Fruit fly (Drosophila melanogaster) whole organism, wandering third instar larva: ENCODE data around the gene RpS10b.

Experiments
- Abd-B ChIP-seq: fragments of >200 bp; optimal IDR thresholded peaks from 2 replicates; lab custom pipeline; 2017; ENCODE audit warnings: missing biosample characterization, missing genetic modification characterization
- CG32264 ChIP-seq: fragments of 200-800 bp; sonication (Bioruptor generic); optimal IDR thresholded peaks from 2 replicates; lab custom pipeline; 2016; ENCODE audit warnings: missing biosample characterization, missing genetic modification characterization
- CG9705 ChIP-seq: fragments of 200-800 bp; sonication (Bioruptor generic); optimal IDR thresholded peaks from 2 replicates; lab custom pipeline; 2018; ENCODE audit warnings: missing biosample characterization, mild to moderate bottlenecking, missing genetic modification characterization
- CrebA ChIP-seq: fragments of 200-800 bp; sonication (Bioruptor generic); optimal IDR thresholded peaks from 2 replicates; lab custom pipeline; 2016; ENCODE audit warnings: missing biosample characterization, mild to moderate bottlenecking, missing genetic modification characterization, borderline replicate concordance
- Dfd ChIP-seq: fragments of >200 bp; optimal IDR thresholded peaks from 2 replicates; lab custom pipeline; 2017; ENCODE audit warnings: missing biosample characterization, missing genetic modification characterization
- Dif ChIP-seq: fragments of 200-275, 200-300 bp; sonication (Bioruptor generic); optimal IDR thresholded peaks from 2 replicates; lab custom pipeline; 2018; ENCODE audit warnings: missing biosample characterization, missing genetic modification characterization; ENCODE audit not compliant: partially characterized antibody
- GATAd ChIP-seq: sonication (Bioruptor generic); optimal IDR thresholded peaks from 2 replicates; lab custom pipeline; 2016; ENCODE audit warnings: missing biosample characterization, missing genetic modification characterization
- HLH106 ChIP-seq: fragments of 200-800 bp; optimal IDR thresholded peaks from 3 replicates; lab custom pipeline; 2019; ENCODE audit warnings: missing biosample characterization, mild to moderate bottlenecking, missing genetic modification characterization, moderate library complexity
- Hnf4 ChIP-seq: fragments of 200-800 bp; sonication (Bioruptor generic); optimal IDR thresholded peaks from 2 replicates; lab custom pipeline; 2016; ENCODE audit warnings: missing biosample characterization, mild to moderate bottlenecking, missing genetic modification characterization
- Hr78 ChIP-seq: fragments of >200 bp; optimal IDR thresholded peaks from 2 replicates; lab custom pipeline; 2017; ENCODE audit warnings: missing biosample characterization, missing genetic modification characterization
- Hr83 ChIP-seq: fragments of 200-300 bp; sonication (Bioruptor generic); optimal IDR thresholded peaks from 2 replicates; lab custom pipeline; 2016; ENCODE audit warnings: missing biosample characterization, mild to moderate bottlenecking, missing genetic modification characterization, moderate library complexity; ENCODE audit not compliant: poor library complexity, severe bottlenecking
- Jra ChIP-seq: sonication (Bioruptor generic); optimal IDR thresholded peaks from 2 replicates; lab custom pipeline; 2016; ENCODE audit warnings: missing biosample characterization, missing genetic modification characterization
- Mio ChIP-seq: sonication (Bioruptor generic); optimal IDR thresholded peaks from 2 replicates; lab custom pipeline; 2016; ENCODE audit warnings: missing biosample characterization, missing genetic modification characterization
- Myc ChIP-seq: fragments of >200 bp; optimal IDR thresholded peaks from 2 replicates; lab custom pipeline; 2017
- N ChIP-seq: fragments of >200 bp; optimal IDR thresholded peaks from 2 replicates; lab custom pipeline; 2018; ENCODE audit warnings: missing biosample characterization, missing external identifiers, missing genetic modification characterization
- OdsH ChIP-seq: fragments of 200-800 bp; sonication (Bioruptor generic); optimal IDR thresholded peaks from 2 replicates; lab custom pipeline; 2016; ENCODE audit warnings: missing biosample characterization, mild to moderate bottlenecking, missing genetic modification characterization
- Rel ChIP-seq, 2 experiments: fragments of 200-800 bp; sonication (Bioruptor generic) in 1 of 2; optimal IDR thresholded peaks; 2 replicates in 1 of 2; 3 replicates in 1 of 2; lab custom pipeline; 2016 to 2019; ENCODE audit warnings: mild to moderate bottlenecking in 2 of 2, missing biosample characterization in 2 of 2, missing genetic modification characterization in 2 of 2, moderate library complexity in 1 of 2
- Sp1 ChIP-seq: fragments of 200-800 bp; sonication (Bioruptor generic); optimal IDR thresholded peaks from 3 replicates; lab custom pipeline; 2019; ENCODE audit warnings: missing biosample characterization, mild to moderate bottlenecking, missing genetic modification characterization, moderate library complexity
- Vsx2 ChIP-seq: fragments of 200-300, 225-300 bp; sonication (Bioruptor generic); optimal IDR thresholded peaks from 2 replicates; lab custom pipeline; 2018; ENCODE audit warnings: missing biosample characterization, missing genetic modification characterization; ENCODE audit not compliant: partially characterized antibody
- br ChIP-seq: fragments of 200-800 bp; sonication (Bioruptor generic); optimal IDR thresholded peaks from 2 replicates; lab custom pipeline; 2016; ENCODE audit warnings: missing biosample characterization, missing genetic modification characterization
- brk ChIP-seq: fragments of 200-800 bp; sonication (Bioruptor generic); optimal IDR thresholded peaks from 2 replicates; lab custom pipeline; 2016; ENCODE audit warnings: missing biosample characterization, mild to moderate bottlenecking, missing genetic modification characterization
- dl ChIP-seq, 2 experiments: fragments of 175-275, 200-275 bp in 1 of 2; fragments of 200-275 bp in 1 of 2; sonication (Bioruptor generic); optimal IDR thresholded peaks; lab custom pipeline; 2018; ENCODE audit warnings: mild to moderate bottlenecking in 2 of 2, missing biosample characterization in 2 of 2, missing genetic modification characterization in 2 of 2, moderate library complexity in 2 of 2; ENCODE audit not compliant: partially characterized antibody in 2 of 2, insufficient read depth in 1 of 2
- dmrt93B ChIP-seq: fragments of 200-800 bp; sonication (Bioruptor generic); optimal IDR thresholded peaks from 2 replicates; lab custom pipeline; 2018; ENCODE audit warnings: missing biosample characterization, mild to moderate bottlenecking, missing genetic modification characterization
- dsf ChIP-seq: sonication (Bioruptor generic); optimal IDR thresholded peaks from 2 replicates; lab custom pipeline; 2016; ENCODE audit warnings: missing biosample characterization, missing genetic modification characterization, borderline replicate concordance
- ey ChIP-seq: fragments of 200-800 bp; sonication (Bioruptor generic); optimal IDR thresholded peaks from 2 replicates; lab custom pipeline; 2016; ENCODE audit warnings: missing biosample characterization, missing genetic modification characterization
- foxo ChIP-seq, 2 experiments: fragments of 200-800 bp; sonication (Bioruptor generic); optimal IDR thresholded peaks; 2 replicates in 1 of 2; 3 replicates in 1 of 2; lab custom pipeline; 2016 to 2017; ENCODE audit warnings: missing biosample characterization in 2 of 2, missing genetic modification characterization in 2 of 2
- fru ChIP-seq: fragments of 200-800 bp; sonication (Bioruptor generic); optimal IDR thresholded peaks from 3 replicates; lab custom pipeline; 2016; ENCODE audit warnings: missing biosample characterization, mild to moderate bottlenecking, missing genetic modification characterization
- h ChIP-seq: fragments of 200-800 bp; sonication (Bioruptor generic); optimal IDR thresholded peaks from 3 replicates; lab custom pipeline; 2016; ENCODE audit warnings: missing biosample characterization, mild to moderate bottlenecking, missing genetic modification characterization
- jim ChIP-seq: fragments of 175-275, 200-325 bp; sonication (Bioruptor generic); optimal IDR thresholded peaks from 2 replicates; lab custom pipeline; 2016; ENCODE audit warnings: missing biosample characterization, mild to moderate bottlenecking, missing genetic modification characterization
- lola ChIP-seq: fragments of >200 bp; optimal IDR thresholded peaks from 2 replicates; lab custom pipeline; 2017; ENCODE audit warnings: missing biosample characterization, missing genetic modification characterization
- pan ChIP-seq: fragments of >200 bp; optimal IDR thresholded peaks from 2 replicates; lab custom pipeline; 2017
- psq ChIP-seq: fragments of 200-800 bp; sonication (Bioruptor generic); optimal IDR thresholded peaks from 3 replicates; lab custom pipeline; 2017; ENCODE audit warnings: missing biosample characterization, mild to moderate bottlenecking, missing genetic modification characterization, moderate library complexity
- rgr ChIP-seq: fragments of 200-800 bp; sonication (Bioruptor generic); optimal IDR thresholded peaks from 3 replicates; lab custom pipeline; 2016; ENCODE audit warnings: missing biosample characterization, mild to moderate bottlenecking, missing genetic modification characterization
- sage ChIP-seq: fragments of 200-800 bp; sonication (Bioruptor generic); optimal IDR thresholded peaks from 2 replicates; lab custom pipeline; 2016; ENCODE audit warnings: missing biosample characterization, mild to moderate bottlenecking, missing genetic modification characterization
- sv ChIP-seq: fragments of 200-800 bp; sonication (Bioruptor generic); optimal IDR thresholded peaks from 3 replicates; lab custom pipeline; 2016; ENCODE audit warnings: missing biosample characterization, missing genetic modification characterization
- tai ChIP-seq: sonication (Bioruptor generic); optimal IDR thresholded peaks from 2 replicates; lab custom pipeline; 2016; ENCODE audit warnings: missing biosample characterization, missing genetic modification characterization
- usp ChIP-seq: fragments of >200 bp; optimal IDR thresholded peaks from 2 replicates; lab custom pipeline; 2017; ENCODE audit warnings: missing biosample characterization, missing genetic modification characterization
- woc ChIP-seq: sonication (Bioruptor generic); optimal IDR thresholded peaks from 2 replicates; lab custom pipeline; 2016; ENCODE audit warnings: missing biosample characterization, mild to moderate bottlenecking, missing genetic modification characterization

Gene RpS10b

dm6 chrX:19625405-19625804 is 27.6 kb downstream of the RpS10b start, which contains the start of gene CG14212:
TSS of gene CG14212 (plus strand) at chrX:19625705.
- TF ChIP-seq Hr78 (GFP tag; lab: Kevin White, UChicago) (no peak), Rel (GFP tag; optimal IDR thresholded peaks at IDR 0.05; lab: Kevin White, UChicago) (no peak), Rel (tag; optimal IDR thresholded peaks at IDR 0.05; lab: Kevin White, UChicago) (no peak), dl (GFP tag; optimal IDR thresholded peaks at IDR 0.05; lab: Kevin White, UChicago; ENCODE audit: insufficient read depth in 1 of 2, partially characterized antibody in 2 of 2) (no peak), tai (GFP tag; lab: Kevin White, UChicago) (no peak), psq (GFP tag; lab: Kevin White, UChicago) (no peak), CG32264 (GFP tag; lab: Kevin White, UChicago) (no peak), lola (GFP tag; lab: Kevin White, UChicago) (no peak), Abd-B (no peak)
- TF ChIP-seq, all 38 proteins: peak for 0

- TF ChIP-seq fru (GFP tag; lab: Kevin White, UChicago) (peak; percentile 42), psq (GFP tag; lab: Kevin White, UChicago) (peak; percentile 33), Hr83 (GFP tag; lab: Kevin White, UChicago) (no peak), Dif (GFP tag; lab: Kevin White, UChicago) (peak; percentile 91), Sp1 (peak; percentile 4), Hr78 (GFP tag; lab: Kevin White, UChicago) (no peak), dl (GFP tag; optimal IDR thresholded peaks at IDR 0.05; lab: Kevin White, UChicago; ENCODE audit: insufficient read depth in 1 of 2, partially characterized antibody in 2 of 2) (peak in 1 of 2 experiments; percentile 76), Hnf4 (GFP tag; lab: Kevin White, UChicago) (no peak), N (GFP tag; lab: Kevin White, UChicago) (peak; percentile 83)
These were observed 33.6 kb downstream of the RpS10b start for dm6 chrX:19631365-19631832.

- TF ChIP-seq usp (GFP tag; lab: Kevin White, UChicago) (no peak), foxo (GFP tag; optimal IDR thresholded peaks at IDR 0.05; lab: Kevin White, UChicago) (peak in 1 of 2 experiments; percentile 21), br (GFP tag; lab: Kevin White, UChicago) (peak; percentile 13), lola (GFP tag; lab: Kevin White, UChicago) (no peak), CG32264 (GFP tag; lab: Kevin White, UChicago) (no peak), CrebA (no peak), Myc (peak; percentile 52), rgr (peak; percentile 33), Hr83 (GFP tag; lab: Kevin White, UChicago) (no peak), Jra (GFP tag; lab: Kevin White, UChicago) (no peak), fru (GFP tag; lab: Kevin White, UChicago) (peak; percentile 27), brk (GFP tag; lab: Kevin White, UChicago) (no peak), Dfd (no peak), Hr78 (GFP tag; lab: Kevin White, UChicago) (no peak), GATAd (GFP tag; lab: Kevin White, UChicago) (no peak), Abd-B (no peak), jim (GFP tag; lab: Kevin White, UChicago) (no peak), dsf (GFP tag; lab: Kevin White, UChicago) (no peak), dmrt93B (GFP tag; lab: Kevin White, UChicago) (no peak), Sp1 (peak; percentile 16), Vsx2 (GFP tag; lab: Kevin White, UChicago) (no peak), ey (GFP tag; lab: Kevin White, UChicago) (no peak), tai (GFP tag; lab: Kevin White, UChicago) (no peak), Dif (GFP tag; lab: Kevin White, UChicago) (peak; percentile 78), Hnf4 (GFP tag; lab: Kevin White, UChicago) (no peak), HLH106 (tag; lab: Kevin White, UChicago) (no peak), psq (GFP tag; lab: Kevin White, UChicago) (peak; percentile 79), OdsH (GFP tag; lab: Kevin White, UChicago) (no peak), pan (lab: Kevin White, UChicago) (no peak), Rel (GFP tag; optimal IDR thresholded peaks at IDR 0.05; lab: Kevin White, UChicago) (no peak), Rel (tag; optimal IDR thresholded peaks at IDR 0.05; lab: Kevin White, UChicago) (peak; percentile 32), sage (GFP tag; lab: Kevin White, UChicago) (no peak), sv (GFP tag; lab: Kevin White, UChicago) (no peak), CG9705 (GFP tag; lab: Kevin White, UChicago) (no peak), N (GFP tag; lab: Kevin White, UChicago) (no peak), Mio (GFP tag; lab: Kevin White, UChicago) (no peak), dl (GFP tag; optimal IDR thresholded peaks at IDR 0.05; lab: Kevin White, UChicago; ENCODE audit: insufficient read depth in 1 of 2, partially characterized antibody in 2 of 2) (peak in 1 of 2 experiments; percentile 58), woc (no peak), h (GFP tag; lab: Kevin White, UChicago) (peak; percentile 43)
These were observed 39.2 kb downstream of the RpS10b start for dm6 chrX:19637002-19637420.
